Fruit fly (Drosophila melanogaster) whole organism, embryonic: ENCODE data around the gene CG2681.

Experiments used
- Atf-2 ChIP-seq: fragments of 200-800 bp; sonication (Bioruptor generic); optimal IDR thresholded peaks from 2 replicates; lab custom pipeline; 2016; ENCODE audit warnings: missing biosample characterization, missing genetic modification characterization
- BEAF-32 ChIP-seq: fragments of 200-800 bp; sonication (Bioruptor generic); optimal IDR thresholded peaks from 3 replicates; lab custom pipeline; 2017; ENCODE audit warnings: missing biosample characterization, missing genetic modification characterization, mild to moderate bottlenecking, moderate library complexity, missing genetic modification reagents
- CG1024 ChIP-seq: fragments of 200-800 bp; sonication (Bioruptor generic); IDR thresholded peaks from 2 replicates; pipeline ENCODE4 v1.3.6; 2022; ENCODE audit warnings: missing biosample characterization, missing genetic modification characterization
- CG10959 ChIP-seq: fragments of 200-800 bp; sonication (Bioruptor generic); IDR thresholded peaks from 2 replicates; pipeline ENCODE4 v1.3.6; 2022; ENCODE audit warnings: missing biosample characterization, missing genetic modification characterization
- CG12219 ChIP-seq: fragments of 200-800 bp; sonication (Bioruptor generic); optimal IDR thresholded peaks from 3 replicates; lab custom pipeline; 2018; ENCODE audit warnings: missing biosample characterization, mild to moderate bottlenecking, missing genetic modification characterization
- CG12391 ChIP-seq: fragments of 200-800 bp; sonication (Bioruptor generic); optimal IDR thresholded peaks from 3 replicates; lab custom pipeline; 2018; ENCODE audit warnings: missing biosample characterization, mild to moderate bottlenecking, missing genetic modification characterization, moderate library complexity
- CG12769 ChIP-seq: fragments of 200-800 bp; sonication (Bioruptor generic); optimal IDR thresholded peaks from 2 replicates; lab custom pipeline; 2019; ENCODE audit warnings: missing biosample characterization, mild to moderate bottlenecking, missing genetic modification characterization, moderate library complexity
- CG13123 ChIP-seq: fragments of 200-800 bp; sonication (Bioruptor generic); optimal IDR thresholded peaks from 2 replicates; lab custom pipeline; 2016; ENCODE audit warnings: missing biosample characterization, missing genetic modification characterization
- CG13775 ChIP-seq: fragments of 200-800 bp; sonication (Bioruptor generic); optimal IDR thresholded peaks from 3 replicates; lab custom pipeline; 2017; ENCODE audit warnings: missing biosample characterization, mild to moderate bottlenecking, missing genetic modification characterization
- CG15479 ChIP-seq: fragments of 200-800 bp; sonication (Bioruptor generic); optimal IDR thresholded peaks from 3 replicates; lab custom pipeline; 2019; ENCODE audit warnings: missing biosample characterization, mild to moderate bottlenecking, missing genetic modification characterization, moderate library complexity
- CG16815 ChIP-seq: fragments of 200-800 bp; sonication (Bioruptor generic); optimal IDR thresholded peaks from 3 replicates; lab custom pipeline; 2017; ENCODE audit warnings: missing biosample characterization, mild to moderate bottlenecking, missing genetic modification characterization
- CG2199 ChIP-seq: fragments of 200-800 bp; sonication (Bioruptor generic); IDR thresholded peaks from 3 replicates; pipeline ENCODE4 v1.3.6; 2022; ENCODE audit warnings: missing biosample characterization, missing genetic modification characterization
- CG31388 ChIP-seq: fragments of 200-800 bp; sonication (Bioruptor generic); optimal IDR thresholded peaks from 2 replicates; lab custom pipeline; 2016; ENCODE audit warnings: missing biosample characterization, missing genetic modification characterization
- CG34224 ChIP-seq: fragments of 200-800 bp; sonication (Bioruptor generic); IDR thresholded peaks from 3 replicates; pipeline ENCODE4 v1.3.6; 2022; ENCODE audit warnings: missing biosample characterization, missing genetic modification characterization; ENCODE audit not compliant: partially characterized antibody
- CG6689 ChIP-seq: fragments of 200-800 bp; sonication (Bioruptor generic); IDR thresholded peaks from 2 replicates; pipeline ENCODE4 v1.3.6; 2022; ENCODE audit warnings: missing biosample characterization, missing genetic modification characterization
- CG7556 ChIP-seq: fragments of 200-800 bp; sonication (Bioruptor generic); optimal IDR thresholded peaks from 2 replicates; lab custom pipeline; 2017; ENCODE audit warnings: missing biosample characterization, mild to moderate bottlenecking, missing genetic modification characterization
- CG7839 ChIP-seq: fragments of 200-800 bp; sonication (Bioruptor generic); optimal IDR thresholded peaks from 3 replicates; lab custom pipeline; 2018; ENCODE audit warnings: missing biosample characterization, mild to moderate bottlenecking, missing genetic modification characterization, moderate library complexity
- CG7963 ChIP-seq: fragments of 200-800 bp; sonication (Bioruptor generic); IDR thresholded peaks from 3 replicates; pipeline ENCODE4 v1.3.6; 2022; ENCODE audit warnings: missing biosample characterization, missing genetic modification characterization; ENCODE audit not compliant: partially characterized antibody
- CG7987 ChIP-seq: fragments of 200-800 bp; sonication (Bioruptor generic); optimal IDR thresholded peaks from 2 replicates; lab custom pipeline; 2018; ENCODE audit warnings: missing biosample characterization, mild to moderate bottlenecking, missing genetic modification characterization, moderate library complexity
- CG8388 ChIP-seq: fragments of 200-800 bp; sonication (Bioruptor generic); optimal IDR thresholded peaks from 2 replicates; lab custom pipeline; 2019; ENCODE audit warnings: missing biosample characterization, mild to moderate bottlenecking, missing genetic modification characterization, moderate library complexity
- CG8944 ChIP-seq: fragments of 200-800 bp; sonication (Bioruptor generic); optimal IDR thresholded peaks from 3 replicates; lab custom pipeline; 2016; ENCODE audit warnings: missing biosample characterization, missing genetic modification characterization
- CG9727 ChIP-seq: fragments of 200-800 bp; sonication (Bioruptor generic); optimal IDR thresholded peaks from 3 replicates; lab custom pipeline; 2017; ENCODE audit warnings: missing biosample characterization, mild to moderate bottlenecking, missing genetic modification characterization
- Chrac-16 ChIP-seq: fragments of 200-800 bp; sonication (Bioruptor generic); optimal IDR thresholded peaks from 3 replicates; lab custom pipeline; 2016; ENCODE audit warnings: missing biosample characterization, missing genetic modification characterization
- CkIIα-i1 ChIP-seq: fragments of 200-800 bp; sonication (Bioruptor generic); IDR thresholded peaks from 2 replicates; pipeline ENCODE4 v1.3.6; 2022; ENCODE audit warnings: missing biosample characterization, missing genetic modification characterization
- GATAe ChIP-seq: fragments of 200-800 bp; sonication (Bioruptor generic); conservative IDR thresholded peaks from 2 replicates; pipeline ENCODE4 v1.3.6; 2022; ENCODE audit warnings: missing biosample characterization, missing genetic modification characterization
- Hsf ChIP-seq: fragments of 200-800 bp; sonication (Bioruptor generic); optimal IDR thresholded peaks from 3 replicates; lab custom pipeline; 2016; ENCODE audit warnings: missing biosample characterization, missing genetic modification characterization
- MESR4 ChIP-seq: fragments of 200-800 bp; sonication (Bioruptor generic); optimal IDR thresholded peaks from 2 replicates; lab custom pipeline; 2018; ENCODE audit warnings: missing biosample characterization, mild to moderate bottlenecking, missing genetic modification characterization, moderate library complexity
- Max ChIP-seq: fragments of 200-800 bp; sonication (Bioruptor generic); optimal IDR thresholded peaks from 2 replicates; lab custom pipeline; 2016; ENCODE audit warnings: missing biosample characterization, mild to moderate bottlenecking, missing genetic modification characterization
- Meics ChIP-seq: fragments of 200-800 bp; sonication (Bioruptor generic); optimal IDR thresholded peaks from 2 replicates; lab custom pipeline; 2017; ENCODE audit warnings: missing biosample characterization, mild to moderate bottlenecking, missing genetic modification characterization
- NFAT ChIP-seq: fragments of 200-800 bp; sonication (Bioruptor generic); IDR thresholded peaks from 2 replicates; pipeline ENCODE4 v1.3.6; 2022; ENCODE audit warnings: missing biosample characterization, missing genetic modification characterization
- Optix ChIP-seq: fragments of 200-800 bp; sonication (Bioruptor generic); IDR thresholded peaks from 3 replicates; pipeline ENCODE4 v1.3.6; 2022; ENCODE audit warnings: missing biosample characterization, missing genetic modification characterization
- Pdp1 ChIP-seq, 2 experiments: fragments of 200-800 bp; sonication (Bioruptor generic); optimal IDR thresholded peaks; 3 replicates each; lab custom pipeline; 2016; ENCODE audit warnings: missing biosample characterization in 2 of 2, missing genetic modification characterization in 2 of 2, mild to moderate bottlenecking in 1 of 2, moderate library complexity in 1 of 2
- YL-1 ChIP-seq: fragments of 200-800 bp; sonication (Bioruptor generic); optimal IDR thresholded peaks from 3 replicates; lab custom pipeline; 2017; ENCODE audit warnings: missing biosample characterization, mild to moderate bottlenecking, missing genetic modification characterization
- chif ChIP-seq, 2 experiments: fragments of 200-800 bp; sonication (Bioruptor generic); optimal IDR thresholded peaks; 3 replicates each; lab custom pipeline; 2016; ENCODE audit warnings: missing biosample characterization in 2 of 2, missing genetic modification characterization in 2 of 2
- exex ChIP-seq: fragments of 200-800 bp; sonication (Bioruptor generic); optimal IDR thresholded peaks from 4 replicates; lab custom pipeline; 2018; ENCODE audit warnings: missing biosample characterization, mild to moderate bottlenecking, missing genetic modification characterization, moderate library complexity
- eyg ChIP-seq: fragments of 200-800 bp; sonication (Bioruptor generic); optimal IDR thresholded peaks from 3 replicates; lab custom pipeline; 2016; ENCODE audit warnings: missing biosample characterization, missing genetic modification characterization
- fd64A ChIP-seq: fragments of 200-800 bp; sonication (Bioruptor generic); optimal IDR thresholded peaks from 3 replicates; lab custom pipeline; 2018; ENCODE audit warnings: missing biosample characterization, mild to moderate bottlenecking, missing genetic modification characterization
- gce ChIP-seq: fragments of 200-800 bp; sonication (Bioruptor generic); IDR thresholded peaks from 3 replicates; pipeline ENCODE4 v1.3.6; 2022; ENCODE audit warnings: missing biosample characterization, missing genetic modification characterization
- nmo ChIP-seq: fragments of 200-800 bp; sonication (Bioruptor generic); optimal IDR thresholded peaks from 2 replicates; lab custom pipeline; 2018; ENCODE audit warnings: missing biosample characterization, mild to moderate bottlenecking, missing genetic modification characterization, moderate library complexity
- phol ChIP-seq: fragments of 200-800 bp; sonication (Bioruptor generic); optimal IDR thresholded peaks from 3 replicates; lab custom pipeline; 2018; ENCODE audit warnings: missing biosample characterization, mild to moderate bottlenecking, missing genetic modification characterization, moderate library complexity
- prd ChIP-seq, 3 experiments: fragments of >200 bp in 2 of 3; fragments of 200-800 bp in 1 of 3; sonication (Bioruptor generic) in 1 of 3; optimal IDR thresholded peaks in 2 of 3; IDR thresholded peaks in 1 of 3; 2 replicates in 2 of 3; 3 replicates in 1 of 3; pipeline versions ENCODE4 v1.3.6 to Lab custom; 2017 to 2022; ENCODE audit warnings: missing biosample characterization in 1 of 3, missing genetic modification characterization in 1 of 3
- psq ChIP-seq: fragments of 200-800 bp; sonication (Bioruptor generic); optimal IDR thresholded peaks from 2 replicates; lab custom pipeline; 2017; ENCODE audit warnings: missing biosample characterization, missing genetic modification characterization
- pum ChIP-seq: fragments of 200-800 bp; sonication (Bioruptor generic); optimal IDR thresholded peaks from 2 replicates; lab custom pipeline; 2016; ENCODE audit warnings: missing biosample characterization, missing genetic modification characterization
- schlank ChIP-seq: fragments of 200-800 bp; sonication (Bioruptor generic); optimal IDR thresholded peaks from 2 replicates; lab custom pipeline; 2018; ENCODE audit warnings: missing biosample characterization, mild to moderate bottlenecking, missing genetic modification characterization
- scrt ChIP-seq: fragments of 200-800 bp; sonication (Bioruptor generic); optimal IDR thresholded peaks from 2 replicates; lab custom pipeline; 2018; ENCODE audit warnings: missing biosample characterization, mild to moderate bottlenecking, missing genetic modification characterization, moderate library complexity
- sim ChIP-seq: fragments of 200-800 bp; sonication (Bioruptor generic); IDR thresholded peaks from 2 replicates; pipeline ENCODE4 v1.3.6; 2022; ENCODE audit warnings: missing biosample characterization, missing genetic modification characterization
- sr ChIP-seq: fragments of 200-800 bp; sonication (Bioruptor generic); IDR thresholded peaks from 3 replicates; pipeline ENCODE4 v1.3.6; 2022; ENCODE audit warnings: missing biosample characterization, missing genetic modification characterization
- sug ChIP-seq: fragments of 200-800 bp; optimal IDR thresholded peaks from 2 replicates; lab custom pipeline; 2019; ENCODE audit warnings: missing biosample characterization, mild to moderate bottlenecking, missing genetic modification characterization, moderate library complexity
- zen2 ChIP-seq: fragments of 200-800 bp; sonication (Bioruptor generic); IDR thresholded peaks from 3 replicates; pipeline ENCODE4 v1.3.6; 2022; ENCODE audit warnings: missing biosample characterization, missing genetic modification characterization; ENCODE audit not compliant: partially characterized antibody

CG2681 gene

DNA sequence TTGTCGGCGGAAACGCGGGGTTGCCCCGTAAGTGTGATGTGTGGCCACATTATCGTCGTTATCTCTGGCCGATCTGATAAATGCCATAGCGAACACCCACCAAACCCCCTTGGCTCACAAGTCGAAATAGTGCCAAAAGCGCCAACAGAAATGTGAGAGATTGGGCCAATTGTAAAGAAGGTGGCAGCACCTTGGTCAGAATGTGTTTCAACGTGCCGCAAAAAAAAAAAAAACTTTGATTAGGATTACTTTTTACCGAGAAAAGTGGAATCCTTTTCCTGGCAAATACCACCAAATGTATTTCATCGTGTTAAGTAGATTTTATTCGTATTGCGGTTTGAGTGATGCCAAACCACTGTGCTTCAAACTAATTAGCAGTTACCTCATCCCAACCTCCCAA lies 34.5 kb downstream of the CG2681 start (continued):
- TF ChIP-seq Chrac-16 (GFP tag; lab: Kevin White, UChicago) (peak; percentile 64), Optix (GFP tag; lab: Robert Waterston, UW) (peak; percentile 85), CkIIα-i1 (peak; percentile 56; the same call in 1 of the 2 replicates), CG15479 (no peak), eyg (peak; percentile 72), sr (peak; percentile 74; the same call in 2 of the 3 replicates), chif (GFP tag; optimal IDR thresholded peaks at IDR 0.05; lab: Kevin White, UChicago) (peak; percentile 56 to 80), CG7987 (GFP tag; lab: Kevin White, UChicago) (no peak), schlank (tag; lab: Kevin White, UChicago) (peak; percentile 72), CG16815 (GFP tag; lab: Kevin White, UChicago) (peak; percentile 56), YL-1 (GFP tag; lab: Kevin White, UChicago) (no peak), zen2 (no peak), psq (GFP tag; lab: Kevin White, UChicago) (no peak), Pdp1 (GFP tag; optimal IDR thresholded peaks at IDR 0.05; lab: Kevin White, UChicago) (peak; percentile 77 to 82), fd64A (GFP tag; lab: Kevin White, UChicago) (no peak), CG7963 (GFP tag; lab: Robert Waterston, UW) (no peak), CG13775 (GFP tag; lab: Kevin White, UChicago) (peak; percentile 65), CG12391 (tag; lab: Kevin White, UChicago) (peak; percentile 64), CG6689 (GFP tag; lab: Robert Waterston, UW) (peak; percentile 84), nmo (GFP tag; lab: Kevin White, UChicago) (peak; percentile 62), CG2199 (GFP tag; lab: Robert Waterston, UW) (no peak), Meics (GFP tag; lab: Kevin White, UChicago) (peak; percentile 87), Hsf (GFP tag; lab: Kevin White, UChicago) (peak; percentile 76), CG8388 (GFP tag; lab: Kevin White, UChicago) (peak; percentile 16), scrt (GFP tag; lab: Kevin White, UChicago) (peak; percentile 63), CG1024 (GFP tag; lab: Robert Waterston, UW) (peak; percentile 37; the same call in 1 of the 2 replicates), CG13123 (GFP tag; lab: Kevin White, UChicago) (no peak), CG31388 (GFP tag; lab: Kevin White, UChicago) (peak; percentile 0), phol (tag; lab: Kevin White, UChicago) (peak; percentile 52), sim (GFP tag; lab: Robert Waterston, UW) (peak; percentile 15; the same call in 1 of the 2 replicates), CG7839 (peak; percentile 88), GATAe (GFP tag; lab: Robert Waterston, UW) (peak; percentile 82), CG12219 (GFP tag; lab: Kevin White, UChicago) (peak; percentile 65), BEAF-32 (GFP tag; lab: Kevin White, UChicago) (no peak), MESR4 (GFP tag; lab: Kevin White, UChicago) (no peak), exex (tag; lab: Kevin White, UChicago) (peak; percentile 85), sug (peak; percentile 85), CG12769 (peak; percentile 71), CG8944 (GFP tag; lab: Kevin White, UChicago) (peak; percentile 77), CG34224 (GFP tag; lab: Robert Waterston, UW) (no peak), Max (GFP tag; lab: Kevin White, UChicago) (peak; percentile 56), prd (optimal IDR thresholded peaks at IDR 0.05; lab: Kevin White, UChicago) (no peak), prd (GFP tag; IDR thresholded peaks at IDR 0.05; lab: Robert Waterston, UW) (peak; percentile 89), CG10959 (GFP tag; lab: Robert Waterston, UW) (peak; percentile 47), Atf-2 (peak; percentile 56), NFAT (GFP tag; lab: Robert Waterston, UW) (peak; percentile 86), gce (GFP tag; lab: Robert Waterston, UW) (peak; percentile 54; the same call in 1 of the 3 replicates), CG9727 (peak; percentile 69), pum (GFP tag; lab: Kevin White, UChicago) (peak; percentile 50), CG7556 (GFP tag; lab: Kevin White, UChicago) (peak; percentile 59)
